Worm (Caenorhabditis elegans) whole organism, young adult: Measurements from ENCODE around the gene B0303.16.

Experiments
- F33H1.4 ChIP-seq: fragments of 200-800 bp; sonication (Bioruptor generic); IDR thresholded peaks from 2 replicates; pipeline ENCODE4 v1.3.6; 2022; ENCODE audit warnings: missing genetic modification reagents, missing genetic modification characterization, missing compliant biosample characterization
- cebp-1 ChIP-seq, 2 experiments: fragments of 200-800 bp in 1 of 2; sonication (Bioruptor generic) in 1 of 2; sonication (generic microtip) in 1 of 2; IDR thresholded peaks in 1 of 2; optimal IDR thresholded peaks in 1 of 2; 2 replicates each; pipeline versions ENCODE4 v1.3.6 to Lab custom; 2017 to 2022; ENCODE audit warnings: missing compliant biosample characterization in 2 of 2, missing genetic modification characterization in 2 of 2, mild to moderate bottlenecking in 1 of 2, missing genetic modification reagents in 1 of 2, moderate library complexity in 1 of 2
- cebp-2 ChIP-seq: fragments of 200-800 bp; sonication (Bioruptor generic); IDR thresholded peaks from 2 replicates; pipeline ENCODE4 v1.3.6; 2022; ENCODE audit warnings: missing genetic modification characterization, missing compliant biosample characterization
- ceh-79 ChIP-seq: sonication (generic microtip); optimal IDR thresholded peaks from 2 replicates; lab custom pipeline; 2017; ENCODE audit warnings: mild to moderate bottlenecking, missing genetic modification characterization, missing compliant biosample characterization
- lsl-1 ChIP-seq: fragments of 200-800 bp; sonication (Bioruptor generic); optimal IDR thresholded peaks from 2 replicates; lab custom pipeline; 2018; ENCODE audit warnings: mild to moderate bottlenecking, missing genetic modification characterization, moderate library complexity, missing compliant biosample characterization
- mes-4 ChIP-seq: sonication (generic microtip); optimal IDR thresholded peaks from 2 replicates; lab custom pipeline; 2016; ENCODE audit warnings: missing genotype, missing genetic modification characterization, missing compliant biosample characterization
- mxl-1 ChIP-seq: sonication (generic microtip); optimal IDR thresholded peaks from 2 replicates; lab custom pipeline; 2016; ENCODE audit warnings: missing genetic modification characterization, missing compliant biosample characterization
- pha-4 ChIP-seq: fragments of 150-350 bp; sonication (generic microtip); optimal IDR thresholded peaks from 2 replicates; lab custom pipeline; 2014; ENCODE audit warnings: missing biosample characterization, missing genetic modification reagents, missing genetic modification characterization
- sea-2 ChIP-seq: fragments of 200-800 bp; sonication (Bioruptor generic); IDR thresholded peaks from 2 replicates; pipeline ENCODE4 v1.3.6; 2022; ENCODE audit warnings: missing genetic modification characterization, missing compliant biosample characterization
- snpc-1.3 ChIP-seq: sonication (generic microtip); optimal IDR thresholded peaks from 2 replicates; lab custom pipeline; 2017; ENCODE audit warnings: missing genetic modification characterization, mild to moderate bottlenecking, missing compliant biosample characterization, antibody characterized with exemption, moderate library complexity, missing genotype, missing genetic modification reagents; ENCODE audit not compliant: insufficient read depth
- snpc-4 ChIP-seq, 5 experiments: fragments of 150-350 bp in 1 of 5; sonication (generic microtip) in 4 of 5; optimal IDR thresholded peaks; 2 replicates each; lab custom pipeline; 2014 to 2018; ENCODE audit warnings: missing genetic modification characterization in 5 of 5, missing biosample characterization in 3 of 5, antibody characterized with exemption in 2 of 5, mild to moderate bottlenecking in 2 of 5, missing compliant biosample characterization in 2 of 5, missing genotype in 2 of 5, moderate library complexity in 2 of 5, missing genetic modification reagents in 1 of 5
- zfh-2 ChIP-seq: fragments of 200-800 bp; sonication (Bioruptor generic); conservative IDR thresholded peaks from 2 replicates; pipeline ENCODE4 v1.3.6; 2022; ENCODE audit warnings: missing genetic modification reagents, missing genetic modification characterization, missing compliant biosample characterization

DNA sequence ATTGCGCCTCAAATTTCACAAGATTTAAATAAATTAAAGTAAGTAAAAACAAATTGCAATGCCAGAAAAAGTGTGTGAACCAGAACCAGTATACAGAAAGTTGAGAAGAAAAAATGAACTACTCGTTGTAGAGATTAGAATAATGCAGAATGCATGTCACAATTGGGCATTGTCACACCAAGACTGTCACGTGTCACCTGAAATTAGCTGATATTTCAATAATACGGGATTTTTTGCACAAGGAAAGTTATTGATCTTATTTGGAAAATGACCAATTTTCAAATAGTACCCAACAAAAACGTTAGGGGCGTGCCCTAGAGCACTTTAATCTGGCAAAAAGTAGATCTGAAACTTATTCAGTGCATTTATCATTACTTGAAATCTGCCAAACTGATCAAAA lies 37.1 kb downstream of the B0303.16 start:
- TF ChIP-seq cebp-2, result no peak
- TF ChIP-seq F33H1.4 (GFP tag; lab: Robert Waterston, UW), result no peak
- TF ChIP-seq zfh-2, result no peak
- TF ChIP-seq mes-4, result no peak
- TF ChIP-seq snpc-1.3 (tag; lab: Kevin White, UChicago), result no peak
- TF ChIP-seq snpc-4 (GFP tag; optimal IDR thresholded peaks at IDR 0.05; lab: Kevin White, UChicago), result no peak
- no peak for TF ChIP-seq snpc-4 (tag; optimal IDR thresholded peaks at IDR 0.05; lab: Kevin White, UChicago)
- no peak for TF ChIP-seq lsl-1
- no peak for TF ChIP-seq ceh-79 (tag; lab: Kevin White, UChicago)
- TF ChIP-seq sea-2 (GFP tag; lab: Robert Waterston, UW), result no peak
- no peak for TF ChIP-seq mxl-1 (tag; lab: Kevin White, UChicago)
- TF ChIP-seq cebp-1 (GFP tag; IDR thresholded peaks at IDR 0.05; lab: Robert Waterston, UW), result no peak
- TF ChIP-seq cebp-1 (tag; optimal IDR thresholded peaks at IDR 0.05; lab: Kevin White, UChicago), result no peak
- no peak for TF ChIP-seq pha-4
